Fruit fly (Drosophila melanogaster): ENCODE results near the gene CG34433.

Gene CG34433

DNA sequence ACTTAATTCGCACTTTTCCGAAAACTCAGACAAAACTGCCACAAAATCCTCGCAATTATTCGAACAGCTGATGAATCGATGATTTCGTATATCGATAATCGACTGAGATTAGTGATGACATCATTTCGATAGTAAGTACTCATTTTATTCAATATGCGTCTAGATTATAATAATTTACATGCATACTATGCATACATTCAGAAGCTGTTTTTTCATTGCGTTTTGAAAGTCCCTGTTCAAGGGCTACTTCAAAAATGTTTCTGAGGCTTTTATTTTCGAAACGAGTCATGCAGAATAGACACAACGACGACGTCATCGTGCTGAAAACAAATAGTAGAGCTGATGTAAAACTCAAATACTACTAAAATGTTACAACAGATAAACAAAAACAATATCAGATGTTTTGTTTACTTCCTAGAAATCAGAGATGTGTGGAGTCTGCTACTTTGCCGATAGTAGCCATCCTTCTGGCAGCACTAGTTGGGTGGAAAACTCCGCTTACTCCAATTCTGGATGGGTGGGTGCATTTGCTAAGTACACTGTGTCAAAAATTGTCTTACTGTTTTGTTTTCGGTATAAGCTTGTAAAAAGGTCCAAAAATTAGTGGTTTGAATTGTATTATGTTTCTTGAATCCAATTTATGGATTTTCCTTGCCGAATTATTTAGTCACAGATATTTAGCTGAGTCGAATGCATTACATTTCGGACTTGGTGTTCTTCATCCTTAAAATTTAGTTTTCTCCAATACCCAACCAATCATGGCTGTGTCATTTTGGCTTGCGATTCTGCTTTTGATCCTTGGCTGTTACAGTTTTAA, 48.1 kb upstream of the CG34433 start, which contains the start of the genes CG2246 and CG31021 (continued):
- TF ChIP-seq CG7556 (GFP tag; optimal IDR thresholded peaks at IDR 0.05) (peak; percentile 31), Mrtf (GFP tag; IDR thresholded peaks at IDR 0.05) (peak; percentile 55; the same call in 2 of the 3 replicates), sisA (GFP tag; IDR thresholded peaks at IDR 0.05) (peak; percentile 55), ssp (GFP tag; IDR thresholded peaks at IDR 0.05) (peak; percentile 53), CG3407 (GFP tag; optimal IDR thresholded peaks at IDR 0.05) (no peak), zfh2 (GFP tag; optimal IDR thresholded peaks at IDR 0.05) (peak; percentile 78), Dp (GFP tag; optimal IDR thresholded peaks at IDR 0.05) (peak; percentile 36), CG8359 (GFP tag; optimal IDR thresholded peaks at IDR 0.05; ENCODE audit: borderline replicate concordance) (no peak), slbo (GFP tag; IDR thresholded peaks at IDR 0.05) (peak; percentile 87), CG18599 (GFP tag; optimal IDR thresholded peaks at IDR 0.05) (no peak), crc (GFP tag; optimal IDR thresholded peaks at IDR 0.05) (no peak), psq (GFP tag; optimal IDR thresholded peaks at IDR 0.05) (peak; percentile 45), CG8765 (GFP tag; IDR thresholded peaks at IDR 0.05) (no peak), btn (GFP tag; optimal IDR thresholded peaks at IDR 0.05) (no peak), phol (tag; optimal IDR thresholded peaks at IDR 0.05) (peak; percentile 65), Rfx (GFP tag; IDR thresholded peaks at IDR 0.05) (peak; percentile 84), CG11093 (GFP tag; IDR thresholded peaks at IDR 0.05) (0 out of 3 replicates have a peak, but pooled peaks have one; percentile 24), CG14860 (GFP tag; IDR thresholded peaks at IDR 0.05; ENCODE audit: partially characterized antibody) (peak; percentile 71), CG31365 (tag; optimal IDR thresholded peaks at IDR 0.05) (no peak), chinmo (GFP tag; IDR thresholded peaks at IDR 0.05; ENCODE audit: partially characterized antibody) (peak; percentile 71; the same call in 1 of the 4 replicates), Sox100B (GFP tag; optimal IDR thresholded peaks at IDR 0.05) (peak; percentile 32), Elba2 (GFP tag; optimal IDR thresholded peaks at IDR 0.05) (no peak), nau (GFP tag; optimal IDR thresholded peaks at IDR 0.05) (no peak), wek (GFP tag; optimal IDR thresholded peaks at IDR 0.05) (no peak), CG10959 (GFP tag; IDR thresholded peaks at IDR 0.05) (no peak), ap (GFP tag; IDR thresholded peaks at IDR 0.05) (no peak), Oli (tag; optimal IDR thresholded peaks at IDR 0.05) (no peak), gsb (GFP tag; IDR thresholded peaks at IDR 0.05) (no peak), gt (GFP tag; IDR thresholded peaks at IDR 0.05) (no peak), mam (GFP tag; optimal IDR thresholded peaks at IDR 0.05) (peak; percentile 78), CG4707 (GFP tag; optimal IDR thresholded peaks at IDR 0.05) (no peak), p53 (GFP tag; optimal IDR thresholded peaks at IDR 0.05) (peak; percentile 58), Hand (GFP tag; optimal IDR thresholded peaks at IDR 0.05) (no peak), da (GFP tag; optimal IDR thresholded peaks at IDR 0.05) (no peak), ATbp (GFP tag; optimal IDR thresholded peaks at IDR 0.05) (no peak), cato (GFP tag; optimal IDR thresholded peaks at IDR 0.05; ENCODE audit: borderline replicate concordance) (no peak), CG8388 (GFP tag; optimal IDR thresholded peaks at IDR 0.05) (peak; percentile 23), CG32772 (GFP tag; IDR thresholded peaks at IDR 0.05) (peak; percentile 43), gsb-n (tag; optimal IDR thresholded peaks at IDR 0.05) (peak; percentile 9), Hmx (GFP tag; optimal IDR thresholded peaks at IDR 0.05) (no peak), usp (GFP tag; optimal IDR thresholded peaks at IDR 0.05) (no peak), CG34376 (GFP tag; optimal IDR thresholded peaks at IDR 0.05) (peak; percentile 18), dmrt11E (tag; optimal IDR thresholded peaks at IDR 0.05) (peak; percentile 44), Sox102F (GFP tag; optimal IDR thresholded peaks at IDR 0.05) (peak; percentile 39), CG9876 (GFP tag; optimal IDR thresholded peaks at IDR 0.05) (peak; percentile 63), HLH3B (GFP tag; IDR thresholded peaks at IDR 0.05) (peak; percentile 20), CG43689 (GFP tag; IDR thresholded peaks at IDR 0.05) (no peak), zen (tag; optimal IDR thresholded peaks at IDR 0.05) (peak; percentile 29), dm (GFP tag; optimal IDR thresholded peaks at IDR 0.05) (peak; percentile 60)
